Worm (Caenorhabditis elegans) whole organism, L3 larva: Measurements from ENCODE around the gene T10F2.5.

Experiments
- ceh-28 ChIP-seq: fragments of 150-350 bp; optimal IDR thresholded peaks from 2 replicates; lab custom pipeline; 2014; ENCODE audit warnings: missing biosample characterization, missing genetic modification reagents, missing genetic modification characterization
- fkh-10 ChIP-seq: sonication (generic microtip); optimal IDR thresholded peaks from 2 replicates; lab custom pipeline; 2017; ENCODE audit warnings: missing biosample characterization, missing genetic modification reagents, missing genetic modification characterization
- jun-1 ChIP-seq: fragments of 150-350 bp; optimal IDR thresholded peaks from 2 replicates; lab custom pipeline; 2014; ENCODE audit warnings: missing biosample characterization, missing genetic modification reagents, missing genetic modification characterization
- lin-39 ChIP-seq: fragments of 150-350 bp; optimal IDR thresholded peaks from 2 replicates; lab custom pipeline; 2018; ENCODE audit warnings: missing biosample characterization, missing genetic modification reagents, missing genetic modification characterization
- mml-1 ChIP-seq: fragments of 150-350 bp; sonication (generic microtip); optimal IDR thresholded peaks from 3 replicates; lab custom pipeline; 2014; ENCODE audit warnings: missing biosample characterization, missing genetic modification characterization
- nhr-11 ChIP-seq: fragments of 150-350 bp; optimal IDR thresholded peaks from 2 replicates; lab custom pipeline; 2014; ENCODE audit warnings: missing biosample characterization, missing genetic modification characterization
- nhr-12 ChIP-seq: fragments of 150-350 bp; optimal IDR thresholded peaks from 2 replicates; lab custom pipeline; 2014; ENCODE audit warnings: missing biosample characterization, missing genetic modification characterization
- nhr-237 ChIP-seq: fragments of 150-350 bp; optimal IDR thresholded peaks from 2 replicates; lab custom pipeline; 2014; ENCODE audit warnings: missing biosample characterization, missing genetic modification characterization
- nhr-25 ChIP-seq: sonication (generic microtip); optimal IDR thresholded peaks from 2 replicates; lab custom pipeline; 2017; ENCODE audit warnings: missing biosample characterization, missing genetic modification characterization
- nhr-77 ChIP-seq: fragments of 150-350 bp; optimal IDR thresholded peaks from 2 replicates; lab custom pipeline; 2014; ENCODE audit warnings: missing biosample characterization, missing genetic modification characterization
- sea-2 ChIP-seq: fragments of 150-350 bp; sonication (generic microtip); optimal IDR thresholded peaks from 4 replicates; lab custom pipeline; 2014; ENCODE audit warnings: missing biosample characterization, missing genetic modification reagents, missing genetic modification characterization
- snpc-4 ChIP-seq: fragments of 150-350 bp; optimal IDR thresholded peaks from 2 replicates; lab custom pipeline; 2014; ENCODE audit warnings: missing biosample characterization, missing genetic modification characterization
- ztf-11 ChIP-seq: fragments of 150-350 bp; optimal IDR thresholded peaks from 2 replicates; lab custom pipeline; 2014; ENCODE audit warnings: missing biosample characterization, missing genetic modification characterization

DNA sequence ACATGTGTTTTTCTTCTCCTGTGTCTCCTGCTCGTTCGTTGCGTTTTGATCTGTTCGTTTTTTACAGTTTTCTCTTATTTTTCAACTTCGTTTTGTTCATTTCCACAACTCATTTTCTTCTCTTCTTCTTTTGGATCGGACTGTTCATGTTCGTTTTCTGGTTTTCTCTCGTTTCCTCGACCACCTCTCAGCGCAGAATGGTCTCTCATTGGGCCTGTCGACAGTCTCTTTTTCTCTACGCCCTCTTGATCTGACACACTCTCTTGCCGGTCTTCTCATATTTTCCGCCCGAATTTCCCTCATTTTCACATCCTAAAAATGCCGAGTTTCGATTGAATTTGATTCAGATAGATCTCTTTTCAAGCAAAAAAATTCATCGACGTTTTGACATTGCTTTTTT is 22.2 kb upstream of the T10F2.5 start:
- TF ChIP-seq nhr-12 (tag; lab: Kevin White, UChicago) = no peak
- TF ChIP-seq ceh-28 (tag; lab: Kevin White, UChicago) = no peak
- no peak for TF ChIP-seq nhr-237 (tag; lab: Kevin White, UChicago)
- no peak for TF ChIP-seq nhr-25 (tag; lab: Kevin White, UChicago)
- no peak for TF ChIP-seq mml-1
- no peak for TF ChIP-seq nhr-11
- no peak for TF ChIP-seq fkh-10 (GFP tag; lab: Kevin White, UChicago)
- no peak for TF ChIP-seq ztf-11 (tag; lab: Kevin White, UChicago)
- TF ChIP-seq nhr-77 = no peak
- no peak for TF ChIP-seq lin-39 (tag; lab: Kevin White, UChicago)
- TF ChIP-seq sea-2 (GFP tag; lab: Kevin White, UChicago) = no peak
- TF ChIP-seq jun-1 (tag; lab: Kevin White, UChicago) = no peak
- TF ChIP-seq snpc-4 (tag; lab: Kevin White, UChicago) = no peak
